Worm (Caenorhabditis elegans): Measurements from ENCODE around the gene nhr-63.

The nhr-63 gene

ce11 chrV:15970820-15971219, 31.6 kb upstream of the nhr-63 start:
- no peak for TF ChIP-seq unc-62 (GFP tag; optimal IDR thresholded peaks at IDR 0.05)
- TF ChIP-seq mel-28 (tag; optimal IDR thresholded peaks at IDR 0.05; ENCODE audit: borderline replicate concordance) = no peak
- TF ChIP-seq T07F8.4 (tag; optimal IDR thresholded peaks at IDR 0.05) = no peak
- no peak for TF ChIP-seq efl-1 (GFP tag; optimal IDR thresholded peaks at IDR 0.05)
- no peak for TF ChIP-seq nhr-80 (tag; optimal IDR thresholded peaks at IDR 0.05)
- TF ChIP-seq egrh-3 (GFP tag; IDR thresholded peaks at IDR 0.05) = no peak
- no peak for TF ChIP-seq nhr-90 (tag; optimal IDR thresholded peaks at IDR 0.05)
- TF ChIP-seq aptf-2 (GFP tag; conservative IDR thresholded peaks at IDR 0.05) = no peak
- TF ChIP-seq ztf-18 (tag; optimal IDR thresholded peaks at IDR 0.05) = no peak
- TF ChIP-seq gei-17 (GFP tag; optimal IDR thresholded peaks at IDR 0.05) = no peak
- no peak for TF ChIP-seq Y95B8A.8 (GFP tag; IDR thresholded peaks at IDR 0.05)

ce11 chrV:15972484-15972883, 29.9 kb upstream of the nhr-63 start, which contains the start of gene sru-23:
sru-23 (minus strand) TSS chrV:15972584.
- TF ChIP-seq lin-35 (GFP tag; optimal IDR thresholded peaks at IDR 0.05) (no peak), F22D6.2 (tag; optimal IDR thresholded peaks at IDR 0.05) (no peak), zim-3 (tag; optimal IDR thresholded peaks at IDR 0.05) (no peak), hmg-20 (GFP tag; IDR thresholded peaks at IDR 0.05) (no peak), C17E4.6 (GFP tag; IDR thresholded peaks at IDR 0.05) (no peak), fkh-3 (tag; optimal IDR thresholded peaks at IDR 0.05) (no peak), nfya-1 (tag; optimal IDR thresholded peaks at IDR 0.05; ENCODE audit: borderline replicate concordance, insufficient read depth) (no peak), tbx-9 (tag; optimal IDR thresholded peaks at IDR 0.05; ENCODE audit: borderline replicate concordance) (no peak), nhr-120 (GFP tag; IDR thresholded peaks at IDR 0.05) (no peak), cebp-1 (GFP tag; IDR thresholded peaks at IDR 0.05) (no peak), cebp-1 (tag; optimal IDR thresholded peaks at IDR 0.05) (no peak), ceh-79 (tag; optimal IDR thresholded peaks at IDR 0.05) (no peak), dpl-1 (GFP tag; optimal IDR thresholded peaks at IDR 0.05) (no peak), madf-3 (GFP tag; IDR thresholded peaks at IDR 0.05) (no peak), D2030.7 (GFP tag; IDR thresholded peaks at IDR 0.05) (no peak), F33H1.4 (GFP tag; IDR thresholded peaks at IDR 0.05) (no peak), F10E7.11 (tag; optimal IDR thresholded peaks at IDR 0.05) (no peak), let-526 (GFP tag; IDR thresholded peaks at IDR 0.05) (no peak), nhr-27 (tag; optimal IDR thresholded peaks at IDR 0.05) (no peak), sdz-38 (tag; optimal IDR thresholded peaks at IDR 0.05) (no peak)

DNA sequence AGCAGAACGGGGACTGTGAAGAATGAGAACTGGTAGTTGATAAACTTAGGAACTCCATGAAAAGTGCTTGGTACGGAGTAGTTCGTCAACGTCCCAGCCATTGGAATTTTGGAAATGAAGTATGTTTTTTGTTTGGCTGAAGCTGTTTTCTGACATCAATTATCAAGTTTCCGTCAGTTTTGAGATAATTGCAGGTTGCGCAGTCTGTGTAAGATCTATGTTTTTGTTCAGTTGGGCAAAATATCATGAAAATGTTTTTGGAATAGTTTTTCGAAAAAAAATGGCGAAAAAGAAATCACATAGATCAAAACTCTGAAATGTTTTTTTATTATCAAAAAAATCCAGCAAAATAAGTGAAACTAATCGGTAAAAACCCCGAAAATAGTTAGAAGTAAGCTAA, 27.6 kb upstream of the nhr-63 start, which contains the start of gene sru-22:
Gene sru-22 (minus strand): TSS at position 101 of the 400 bp plus-strand sequence.
- TF ChIP-seq pha-4 (tag; optimal IDR thresholded peaks at IDR 0.05) (no peak), bed-1 (GFP tag; IDR thresholded peaks at IDR 0.05) (no peak), aptf-3 (GFP tag; IDR thresholded peaks at IDR 0.05) (no peak), B0336.3 (GFP tag; IDR thresholded peaks at IDR 0.05) (no peak), snpc-1.3 (tag; optimal IDR thresholded peaks at IDR 0.05; ENCODE audit: insufficient read depth) (no peak)

- TF ChIP-seq ama-1 (optimal IDR thresholded peaks at IDR 0.05) (no peak), ama-1 (GFP tag; optimal IDR thresholded peaks at IDR 0.05) (no peak), F10E7.11 (tag; optimal IDR thresholded peaks at IDR 0.05) (no peak), B0035.1 (tag; optimal IDR thresholded peaks at IDR 0.05) (no peak), D2030.7 (GFP tag; IDR thresholded peaks at IDR 0.05) (no peak), F37B4.10 (GFP tag; IDR thresholded peaks at IDR 0.05) (no peak), C06A6.2 (GFP tag; conservative IDR thresholded peaks at IDR 0.05) (no peak), egl-18 (GFP tag; IDR thresholded peaks at IDR 0.05) (no peak), hsf-1 (GFP tag; IDR thresholded peaks at IDR 0.05) (no peak), T26A5.8 (tag; optimal IDR thresholded peaks at IDR 0.05) (no peak), tbx-9 (tag; optimal IDR thresholded peaks at IDR 0.05; ENCODE audit: borderline replicate concordance) (no peak), ceh-100 (GFP tag; IDR thresholded peaks at IDR 0.05) (no peak), snpc-1.3 (tag; optimal IDR thresholded peaks at IDR 0.05; ENCODE audit: insufficient read depth) (no peak), attf-5 (GFP tag; optimal IDR thresholded peaks at IDR 0.05) (no peak), ztf-26 (tag; optimal IDR thresholded peaks at IDR 0.05) (no peak), ztf-28 (GFP tag; IDR thresholded peaks at IDR 0.05) (no peak)
Observed at ce11 chrV:15975845-15976244, 26.5 kb upstream of the nhr-63 start, which contains the start of gene clec-232. clec-232 (plus strand) TSS chrV:15976145.
